Fruit fly (Drosophila melanogaster): ENCODE measurements around the gene eys.

DNA sequence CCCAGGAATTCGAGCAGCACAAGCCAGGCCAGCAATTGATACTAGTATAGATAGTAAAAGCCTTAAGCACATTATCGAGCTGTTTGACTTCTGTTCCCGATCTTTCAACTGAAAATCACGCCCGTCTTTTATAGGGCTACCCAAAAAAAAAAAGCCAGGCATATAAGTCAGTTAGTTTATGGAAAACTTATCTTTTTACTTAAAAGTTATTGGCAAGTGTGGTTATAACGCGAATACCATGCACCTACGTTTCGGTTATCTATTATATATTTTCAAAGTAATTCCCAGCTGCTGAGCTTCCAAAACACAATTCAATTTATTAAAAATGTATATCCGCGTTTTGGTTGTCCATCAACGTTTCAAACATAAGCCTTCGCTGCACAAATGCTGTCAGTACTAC lies 24.7 kb upstream of the eys start, which contains the start of gene CG31681:
- no peak for TF ChIP-seq ttk (optimal IDR thresholded peaks at IDR 0.05)
- TF ChIP-seq psq (optimal IDR thresholded peaks at IDR 0.05): no peak
- no peak for TF ChIP-seq Myc (optimal IDR thresholded peaks at IDR 0.05)
- no peak for TF ChIP-seq h (optimal IDR thresholded peaks at IDR 0.05)
- TF ChIP-seq insv (optimal IDR thresholded peaks at IDR 0.05): no peak
- no peak for TF ChIP-seq Sin3A (optimal IDR thresholded peaks at IDR 0.05)
